Fruit fly (Drosophila melanogaster): ENCODE measurements around the gene Abp1.

Gene Abp1

dm6 chr3L:13476566-13477452, 9.3 kb downstream of the Abp1 start (continued):
- TF ChIP-seq scrt (GFP tag; optimal IDR thresholded peaks at IDR 0.05) (peak; percentile 86), CG15479 (GFP tag; optimal IDR thresholded peaks at IDR 0.05) (no peak), chn (GFP tag; optimal IDR thresholded peaks at IDR 0.05) (peak; percentile 69), CG4854 (GFP tag; optimal IDR thresholded peaks at IDR 0.05) (peak; percentile 79), pros (GFP tag; optimal IDR thresholded peaks at IDR 0.05) (peak; percentile 10), CG15514 (GFP tag; optimal IDR thresholded peaks at IDR 0.05) (peak; percentile 56), CG3065 (GFP tag; optimal IDR thresholded peaks at IDR 0.05) (peak; percentile 63), sim (GFP tag; IDR thresholded peaks at IDR 0.05) (peak; percentile 76; the same call in 1 of the 2 replicates), Ets65A (GFP tag) (peak; percentile 84), E2f2 (GFP tag; IDR thresholded peaks at IDR 0.05) (peak; percentile 54; the same call in 1 of the 2 replicates), ERR (GFP tag; optimal IDR thresholded peaks at IDR 0.05) (no peak), ken (GFP tag; IDR thresholded peaks at IDR 0.05) (peak; percentile 75), luna (GFP tag; optimal IDR thresholded peaks at IDR 0.05) (no peak), CG13624 (GFP tag; optimal IDR thresholded peaks at IDR 0.05) (peak; percentile 59), Xbp1 (GFP tag; optimal IDR thresholded peaks at IDR 0.05) (peak; percentile 90), Deaf1 (tag; optimal IDR thresholded peaks at IDR 0.05) (peak; percentile 74), insv (GFP tag; optimal IDR thresholded peaks at IDR 0.05) (peak in 1 of 2 experiments; percentile 23), Bgb (GFP tag; IDR thresholded peaks at IDR 0.05; ENCODE audit: partially characterized antibody) (no peak), CG8765 (GFP tag; IDR thresholded peaks at IDR 0.05) (no peak), nmo (GFP tag; optimal IDR thresholded peaks at IDR 0.05) (peak; percentile 95), gce (GFP tag; IDR thresholded peaks at IDR 0.05) (peak; percentile 77), onecut (GFP tag; IDR thresholded peaks at IDR 0.05) (peak; percentile 69), CG12659 (GFP tag; optimal IDR thresholded peaks at IDR 0.05) (peak; percentile 94), gsb-n (tag; optimal IDR thresholded peaks at IDR 0.05) (peak; percentile 82), Ada2b (GFP tag; IDR thresholded peaks at IDR 0.05) (peak; percentile 84), CG4820 (GFP tag; optimal IDR thresholded peaks at IDR 0.05) (peak; percentile 90), CG14965 (GFP tag; optimal IDR thresholded peaks at IDR 0.05; ENCODE audit: borderline replicate concordance) (no peak), wek (GFP tag; optimal IDR thresholded peaks at IDR 0.05) (peak; percentile 2), CG3726 (GFP tag; IDR thresholded peaks at IDR 0.05) (peak; percentile 60; the same call in 2 of the 3 replicates), sqz (GFP tag; optimal IDR thresholded peaks at IDR 0.05) (peak; percentile 63), CG12236 (GFP tag; optimal IDR thresholded peaks at IDR 0.05) (peak; percentile 26), tna (GFP tag; IDR thresholded peaks at IDR 0.05; ENCODE audit: partially characterized antibody) (no peak), tap (tag; optimal IDR thresholded peaks at IDR 0.05) (peak; percentile 88), CG9437 (GFP tag; optimal IDR thresholded peaks at IDR 0.05) (peak; percentile 89), CG3847 (GFP tag; IDR thresholded peaks at IDR 0.05) (peak; percentile 87), odd (GFP tag; optimal IDR thresholded peaks at IDR 0.05) (peak; percentile 85), CG11504 (tag; optimal IDR thresholded peaks at IDR 0.05) (peak; percentile 95), CG5180 (GFP tag; optimal IDR thresholded peaks at IDR 0.05) (peak; percentile 85), her (GFP tag; optimal IDR thresholded peaks at IDR 0.05) (no peak), pb (GFP tag; optimal IDR thresholded peaks at IDR 0.05) (no peak), HLH3B (GFP tag; IDR thresholded peaks at IDR 0.05) (peak; percentile 81), BEAF-32 (GFP tag; optimal IDR thresholded peaks at IDR 0.05) (no peak), HLH4C (GFP tag; IDR thresholded peaks at IDR 0.05; ENCODE audit: partially characterized antibody) (no peak), dimm (GFP tag; IDR thresholded peaks at IDR 0.05) (peak; percentile 35; the same call in 1 of the 2 replicates), stwl (tag; optimal IDR thresholded peaks at IDR 0.05) (no peak), CG12942 (GFP tag; optimal IDR thresholded peaks at IDR 0.05) (peak; percentile 81), HmgZ (tag; optimal IDR thresholded peaks at IDR 0.05) (peak; percentile 82), CG17829 (tag; optimal IDR thresholded peaks at IDR 0.05) (peak; percentile 92)

Data from whole organism, embryonic.